Worm (Caenorhabditis elegans): Measurements from ENCODE around the gene hpk-1.

DNA sequence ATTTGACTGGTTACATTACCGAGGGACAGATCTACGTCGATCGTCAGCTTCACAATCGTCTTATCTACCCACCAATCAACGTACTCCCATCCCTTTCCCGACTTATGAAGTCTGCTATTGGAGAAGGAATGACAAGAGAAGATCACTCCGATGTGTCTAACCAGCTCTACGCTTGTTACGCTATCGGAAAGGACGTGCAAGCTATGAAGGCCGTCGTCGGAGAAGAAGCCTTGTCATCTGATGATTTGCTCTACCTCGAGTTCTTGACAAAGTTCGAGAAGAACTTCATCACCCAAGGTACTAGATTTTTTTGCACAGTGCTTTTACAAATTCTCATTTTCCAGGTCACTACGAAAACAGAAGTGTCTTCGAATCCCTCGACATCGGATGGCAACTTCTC, 24.9 kb downstream of the hpk-1 start:
- no peak for TF ChIP-seq C08G9.2 (tag; optimal IDR thresholded peaks at IDR 0.05)
- no peak for TF ChIP-seq pat-9 (tag; optimal IDR thresholded peaks at IDR 0.05)
- no peak for TF ChIP-seq nhr-11 (tag; optimal IDR thresholded peaks at IDR 0.05)
